Worm (Caenorhabditis elegans): ENCODE results near the gene str-37.

str-37 gene

ce11 chrV:13334447-13334846 lies 6.9 kb downstream of the str-37 start:
- TF ChIP-seq hlh-30 (tag; optimal IDR thresholded peaks at IDR 0.05; ENCODE audit: insufficient read depth), result peak; percentile 60
- TF ChIP-seq dmd-6 (GFP tag; IDR thresholded peaks at IDR 0.05), result no peak

DNA sequence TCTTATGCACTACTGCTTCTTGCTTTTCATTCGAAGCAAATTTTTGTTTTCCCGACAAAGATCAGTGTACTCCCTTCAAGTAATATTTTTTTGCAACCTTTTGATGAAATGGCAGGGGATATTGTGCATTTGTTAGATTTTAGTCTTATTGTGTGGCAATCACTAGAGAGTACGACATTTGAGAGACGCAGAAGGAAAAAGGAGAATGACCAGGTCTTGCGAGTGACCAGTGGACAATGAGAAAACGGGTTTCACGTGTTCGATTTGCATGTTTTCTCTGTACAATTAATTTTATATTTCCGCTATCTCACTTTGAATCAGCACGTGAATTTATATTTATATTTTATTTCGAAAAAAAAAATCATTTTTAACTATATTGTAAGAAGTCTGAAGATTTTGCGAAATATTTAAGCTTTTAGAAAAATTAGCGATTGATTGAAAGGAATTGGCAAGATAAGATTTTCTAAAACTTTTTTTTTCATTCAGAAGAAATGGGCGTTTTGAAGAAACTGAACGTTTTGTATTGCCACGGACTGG lies 8.4 kb downstream of the str-37 start, which contains the start of gene C50B6.9:
TSS of gene C50B6.9 (plus strand) at position 487 of the 537 bp plus-strand sequence.
- peak in 1 of 2 experiments; percentile 28 for TF ChIP-seq unc-62 (GFP tag; optimal IDR thresholded peaks at IDR 0.05 in 1 of 2)
- TF ChIP-seq unc-62 (tag; optimal IDR thresholded peaks at IDR 0.05), result no peak
- TF ChIP-seq nhr-6 (tag; optimal IDR thresholded peaks at IDR 0.05), result peak; percentile 14
- no peak for TF ChIP-seq fkh-10 (GFP tag; optimal IDR thresholded peaks at IDR 0.05)
- TF ChIP-seq cey-2 (tag; optimal IDR thresholded peaks at IDR 0.05; ENCODE audit: borderline replicate concordance, insufficient read depth), result no peak
- TF ChIP-seq mdl-1 (tag; optimal IDR thresholded peaks at IDR 0.05), result peak in 1 of 2 experiments; percentile 52
- peak; percentile 80 for TF ChIP-seq hlh-30 (tag; optimal IDR thresholded peaks at IDR 0.05; ENCODE audit: insufficient read depth)

DNA sequence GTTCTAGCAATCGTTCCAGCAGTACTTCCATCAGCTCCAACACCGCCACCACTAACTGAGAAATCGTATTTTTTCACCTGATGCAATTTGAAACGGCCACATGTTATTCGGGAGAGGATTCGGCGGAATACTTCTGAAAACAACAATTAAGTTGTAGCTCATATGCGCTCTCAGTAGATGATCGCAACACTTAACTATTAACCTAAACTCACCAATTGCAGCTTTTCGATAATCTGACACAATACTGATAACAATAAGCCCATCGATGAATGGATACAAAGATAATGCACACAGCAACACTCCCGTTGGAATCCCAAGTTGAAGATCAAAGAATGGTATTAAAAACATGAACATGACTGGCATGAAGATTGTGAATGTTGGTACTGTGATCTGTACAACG lies 10.5 kb downstream of the str-37 start:
- TF ChIP-seq unc-62 (GFP tag; optimal IDR thresholded peaks at IDR 0.05 in 1 of 2), result peak in 1 of 2 experiments; percentile 96
- TF ChIP-seq unc-62 (tag; optimal IDR thresholded peaks at IDR 0.05), result no peak
- TF ChIP-seq spr-3 (GFP tag; optimal IDR thresholded peaks at IDR 0.05), result no peak

ce11 chrV:13339633-13340290 lies 12.2 kb downstream of the str-37 start, which contains the start of the genes str-4 and lgc-48:
Gene str-4 (minus strand): TSS chrV:13339733.
Gene lgc-48 (plus strand): TSS chrV:13340240.
- peak in 1 of 2 experiments; percentile 11 for TF ChIP-seq unc-62 (GFP tag; optimal IDR thresholded peaks at IDR 0.05 in 1 of 2)
- no peak for TF ChIP-seq unc-62 (tag; optimal IDR thresholded peaks at IDR 0.05)
- TF ChIP-seq dmd-9 (GFP tag; IDR thresholded peaks at IDR 0.05), result no peak
- no peak for TF ChIP-seq hif-1 (tag; optimal IDR thresholded peaks at IDR 0.05)
- TF ChIP-seq ctbp-1 (GFP tag; IDR thresholded peaks at IDR 0.05), result no peak

- no peak for TF ChIP-seq lir-3 (tag; optimal IDR thresholded peaks at IDR 0.05)
- no peak for TF ChIP-seq nhr-237 (tag; optimal IDR thresholded peaks at IDR 0.05)
- peak in 1 of 2 experiments; percentile 94 for TF ChIP-seq unc-62 (GFP tag; optimal IDR thresholded peaks at IDR 0.05 in 1 of 2)
- TF ChIP-seq unc-62 (tag; optimal IDR thresholded peaks at IDR 0.05), result no peak
Observed at ce11 chrV:13342235-13342634, 14.7 kb downstream of the str-37 start.

ce11 chrV:13345867-13346328 lies 18.3 kb downstream of the str-37 start, which contains the start of gene twk-43:
Gene twk-43 (plus strand): TSS chrV:13346278.
- peak; percentile 26 for TF ChIP-seq nhr-11 (tag; optimal IDR thresholded peaks at IDR 0.05)
- TF ChIP-seq F49E8.2 (tag; optimal IDR thresholded peaks at IDR 0.05; ENCODE audit: borderline replicate concordance), result no peak
- TF ChIP-seq daf-16 (GFP tag; optimal IDR thresholded peaks at IDR 0.05), result peak in 1 of 2 experiments; percentile 44
- TF ChIP-seq daf-16 (tag; optimal IDR thresholded peaks at IDR 0.05), result no peak
- no peak for TF ChIP-seq saeg-2 (GFP tag; IDR thresholded peaks at IDR 0.05)
- TF ChIP-seq Y75B8A.6 (GFP tag; IDR thresholded peaks at IDR 0.05), result no peak
- TF ChIP-seq ZK337.2 (GFP tag; IDR thresholded peaks at IDR 0.05), result no peak
- TF ChIP-seq F26F4.8 (GFP tag; conservative IDR thresholded peaks at IDR 0.05), result no peak
- no peak for TF ChIP-seq mdl-1 (tag; optimal IDR thresholded peaks at IDR 0.05)
- TF ChIP-seq unc-62 (GFP tag; optimal IDR thresholded peaks at IDR 0.05 in 1 of 2), result peak in 1 of 2 experiments; percentile 78
- no peak for TF ChIP-seq unc-62 (tag; optimal IDR thresholded peaks at IDR 0.05)
- 0 out of 2 replicates have a peak, but pooled peaks have one; percentile 37 for TF ChIP-seq php-3 (GFP tag; IDR thresholded peaks at IDR 0.05)
- no peak for TF ChIP-seq ceh-20 (GFP tag; IDR thresholded peaks at IDR 0.05)

- TF ChIP-seq lin-1 (GFP tag; IDR thresholded peaks at IDR 0.05) (no peak), ceh-82 (tag; optimal IDR thresholded peaks at IDR 0.05) (no peak), nhr-77 (tag; optimal IDR thresholded peaks at IDR 0.05) (no peak), fkh-10 (GFP tag; optimal IDR thresholded peaks at IDR 0.05) (peak; percentile 11)
Observed at ce11 chrV:13350302-13350701, 22.7 kb downstream of the str-37 start.

Measured in whole organism, L4 larva.